Worm (Caenorhabditis elegans) whole organism, L4 larva: ENCODE results near the gene grd-5.

Experiments used
- fos-1 ChIP-seq: fragments of 150-350 bp; optimal IDR thresholded peaks from 2 replicates; lab custom pipeline; 2014; ENCODE audit warnings: missing biosample characterization, missing genetic modification characterization
- mep-1 ChIP-seq: fragments of 150-350 bp; sonication (generic microtip); optimal IDR thresholded peaks from 3 replicates; lab custom pipeline; 2014; ENCODE audit warnings: missing biosample characterization, missing genetic modification characterization
- nhr-11 ChIP-seq: fragments of 150-350 bp; optimal IDR thresholded peaks from 2 replicates; lab custom pipeline; 2014; ENCODE audit warnings: missing biosample characterization, missing genetic modification characterization
- nhr-28 ChIP-seq: fragments of 150-350 bp; optimal IDR thresholded peaks from 2 replicates; lab custom pipeline; 2014; ENCODE audit warnings: missing biosample characterization, missing genetic modification characterization
- skn-1 ChIP-seq: fragments of 150-350 bp; optimal IDR thresholded peaks from 2 replicates; lab custom pipeline; 2014; ENCODE audit warnings: missing biosample characterization, missing genetic modification characterization
- snpc-4 ChIP-seq: fragments of 150-350 bp; optimal IDR thresholded peaks from 2 replicates; lab custom pipeline; 2014; ENCODE audit warnings: missing biosample characterization, missing genetic modification characterization
- unc-39 ChIP-seq: sonication (generic microtip); optimal IDR thresholded peaks from 2 replicates; lab custom pipeline; 2017; ENCODE audit warnings: missing biosample characterization, missing genetic modification characterization

ce11 chrV:8599957-8600356 lies 18.9 kb upstream of the grd-5 start:
- TF ChIP-seq skn-1 (tag; lab: Kevin White, UChicago) (no peak), unc-39 (tag; lab: Kevin White, UChicago) (no peak), nhr-28 (tag; lab: Kevin White, UChicago) (no peak), mep-1 (no peak), fos-1 (no peak), nhr-11 (tag; lab: Kevin White, UChicago) (no peak), snpc-4 (tag; lab: Kevin White, UChicago) (no peak)
